Worm (Caenorhabditis elegans): ENCODE results near the gene ugt-30.

DNA sequence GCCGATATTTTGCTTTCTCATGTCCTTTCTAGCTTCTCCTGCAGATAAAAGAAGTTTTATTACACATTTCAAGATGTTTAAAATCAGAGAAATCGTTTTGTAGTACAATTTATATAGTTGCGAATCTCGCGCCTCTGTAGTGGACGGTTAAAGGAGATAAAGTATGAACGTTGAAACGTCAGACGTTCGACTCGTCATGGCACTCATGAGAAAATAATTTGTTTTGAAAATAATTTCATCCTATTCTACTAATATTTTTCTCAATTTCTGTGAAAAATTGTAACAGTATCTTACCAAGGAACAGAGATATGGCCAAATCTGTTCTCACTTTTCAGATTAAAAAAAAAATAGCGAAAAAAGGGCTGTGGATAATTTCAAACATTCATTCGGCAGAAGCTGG is 22.7 kb upstream of the ugt-30 start, which contains the start of gene T09F5.20:
- TF ChIP-seq egl-27 (tag; optimal IDR thresholded peaks at IDR 0.05) (no peak), aly-2 (tag; optimal IDR thresholded peaks at IDR 0.05) (no peak), mab-5 (tag; optimal IDR thresholded peaks at IDR 0.05) (no peak), ama-1 (optimal IDR thresholded peaks at IDR 0.05) (no peak), zag-1 (tag; optimal IDR thresholded peaks at IDR 0.05) (no peak), ztf-4 (tag; optimal IDR thresholded peaks at IDR 0.05) (no peak), fos-1 (tag; optimal IDR thresholded peaks at IDR 0.05) (no peak), blmp-1 (tag; optimal IDR thresholded peaks at IDR 0.05; ENCODE audit: insufficient read depth) (no peak), nhr-237 (tag; optimal IDR thresholded peaks at IDR 0.05) (no peak), ceh-82 (tag; optimal IDR thresholded peaks at IDR 0.05) (no peak), snpc-4 (tag; optimal IDR thresholded peaks at IDR 0.05) (no peak), unc-39 (tag; optimal IDR thresholded peaks at IDR 0.05) (no peak)

Data from whole organism, L2 larva.